Worm (Caenorhabditis elegans) whole organism, L4 larva: ENCODE measurements around the gene mtcu-2.
"Not testable (repeated sequence)": the region's sequence is repeated elsewhere in the genome, so short reads cannot be mapped to it uniquely, and the experiment has no call there.

Experiments
- F26F4.8 ChIP-seq: fragments of 200-800 bp; sonication (Bioruptor generic); conservative IDR thresholded peaks from 2 replicates; pipeline ENCODE4 v1.3.6; 2022; ENCODE audit warnings: missing genetic modification characterization, missing compliant biosample characterization
- F44E2.7 ChIP-seq: fragments of 200-800 bp; sonication (Bioruptor generic); IDR thresholded peaks from 2 replicates; pipeline ENCODE4 v2.1.2; 2022; ENCODE audit warnings: missing genetic modification characterization, missing compliant biosample characterization
- F49E8.2 ChIP-seq: sonication (generic microtip); optimal IDR thresholded peaks from 2 replicates; lab custom pipeline; 2016; ENCODE audit warnings: missing compliant biosample characterization, mild to moderate bottlenecking, missing genetic modification characterization, borderline replicate concordance
- Y105C5A.15 ChIP-seq: fragments of 200-800 bp; sonication (Bioruptor generic); IDR thresholded peaks from 2 replicates; pipeline ENCODE4 v1.3.6; 2022; ENCODE audit warnings: missing genetic modification characterization, missing compliant biosample characterization
- Y48G9A.11 ChIP-seq: fragments of 200-800 bp; sonication (Bioruptor generic); IDR thresholded peaks from 2 replicates; pipeline ENCODE4 v1.3.6; 2022; ENCODE audit warnings: missing genetic modification reagents, missing genetic modification characterization, missing compliant biosample characterization
- Y75B8A.6 ChIP-seq: fragments of 200-800 bp; sonication (Bioruptor generic); IDR thresholded peaks from 2 replicates; pipeline ENCODE4 v1.3.6; 2022; ENCODE audit warnings: missing genetic modification reagents, missing genetic modification characterization, missing compliant biosample characterization
- aha-1 ChIP-seq: fragments of 150-350 bp; peaks from one replicate; lab custom pipeline; 2014; ENCODE audit warnings: missing biosample characterization, missing genetic modification characterization
- ama-1 ChIP-seq: fragments of 150-350 bp; optimal IDR thresholded peaks from 2 replicates; lab custom pipeline; 2014; ENCODE audit warnings: inconsistent platforms, mixed read lengths
- attf-4 ChIP-seq: sonication (generic microtip); optimal IDR thresholded peaks from 3 replicates; lab custom pipeline; 2017; ENCODE audit warnings: missing biosample characterization, missing genetic modification characterization
- ceh-20 ChIP-seq: fragments of 200-800 bp; sonication (Bioruptor generic); IDR thresholded peaks from 2 replicates; pipeline ENCODE4 v1.3.6; 2022; ENCODE audit warnings: missing genetic modification reagents, missing genetic modification characterization, missing compliant biosample characterization
- cey-2 ChIP-seq: sonication (generic microtip); optimal IDR thresholded peaks from 3 replicates; lab custom pipeline; 2017; ENCODE audit warnings: missing genetic modification characterization, mild to moderate bottlenecking, missing compliant biosample characterization, antibody characterized with exemption, borderline replicate concordance; ENCODE audit not compliant: insufficient read depth
- ctbp-1 ChIP-seq: fragments of 200-800 bp; sonication (Bioruptor generic); IDR thresholded peaks from 2 replicates; pipeline ENCODE4 v1.3.6; 2022; ENCODE audit warnings: missing genetic modification reagents, missing genetic modification characterization, missing compliant biosample characterization
- daf-12 ChIP-seq: fragments of 150-350 bp; optimal IDR thresholded peaks from 2 replicates; lab custom pipeline; 2014; ENCODE audit warnings: missing biosample characterization, missing genetic modification reagents, missing genetic modification characterization
- daf-19 ChIP-seq: fragments of 200-800 bp; sonication (Bioruptor generic); conservative IDR thresholded peaks from 2 replicates; pipeline ENCODE4 v1.3.6; 2022; ENCODE audit warnings: missing genetic modification characterization, missing compliant biosample characterization
- daf-8 ChIP-seq: fragments of 200-800 bp; sonication (Bioruptor generic); IDR thresholded peaks from 2 replicates; pipeline ENCODE4 v1.3.6; 2022; ENCODE audit warnings: missing genetic modification characterization, missing compliant biosample characterization
- dmd-6 ChIP-seq: fragments of 200-800 bp; sonication (Bioruptor generic); IDR thresholded peaks from 2 replicates; pipeline ENCODE4 v1.3.6; 2022; ENCODE audit warnings: missing genetic modification reagents, missing genetic modification characterization, missing compliant biosample characterization
- dmd-8 ChIP-seq: fragments of 200-800 bp; sonication (Bioruptor generic); IDR thresholded peaks from 2 replicates; pipeline ENCODE4 v1.3.6; 2022; ENCODE audit warnings: missing genetic modification characterization, missing compliant biosample characterization
- duxl-1 ChIP-seq: sonication (generic microtip); optimal IDR thresholded peaks from 2 replicates; lab custom pipeline; 2016; ENCODE audit warnings: mild to moderate bottlenecking, missing genetic modification characterization, moderate library complexity, missing compliant biosample characterization; ENCODE audit not compliant: poor library complexity
- dve-1 ChIP-seq: sonication (generic microtip); optimal IDR thresholded peaks from 2 replicates; lab custom pipeline; 2017; ENCODE audit warnings: antibody characterized with exemption, mild to moderate bottlenecking, missing genetic modification characterization, missing compliant biosample characterization; ENCODE audit not compliant: insufficient read depth
- gei-8 ChIP-seq: fragments of 200-800 bp; sonication (Bioruptor generic); optimal IDR thresholded peaks from 2 replicates; lab custom pipeline; 2018; ENCODE audit warnings: mild to moderate bottlenecking, missing genetic modification characterization, missing compliant biosample characterization
- hif-1 ChIP-seq, 2 experiments: sonication (generic microtip); optimal IDR thresholded peaks; 2 replicates each; lab custom pipeline; 2016 to 2017; ENCODE audit warnings: missing compliant biosample characterization in 2 of 2, missing genetic modification characterization in 2 of 2, missing genetic modification reagents in 2 of 2, missing genotype in 2 of 2, mild to moderate bottlenecking in 1 of 2
- hlh-30 ChIP-seq: sonication (generic microtip); optimal IDR thresholded peaks from 2 replicates; lab custom pipeline; 2017; ENCODE audit warnings: antibody characterized with exemption, mild to moderate bottlenecking, missing genetic modification characterization, missing compliant biosample characterization; ENCODE audit not compliant: insufficient read depth
- jun-1 ChIP-seq: fragments of 150-350 bp; optimal IDR thresholded peaks from 2 replicates; lab custom pipeline; 2014; ENCODE audit warnings: missing biosample characterization, missing genetic modification reagents, missing genetic modification characterization
- lin-13 ChIP-seq: fragments of 150-350 bp; optimal IDR thresholded peaks from 2 replicates; lab custom pipeline; 2014; ENCODE audit warnings: missing biosample characterization, missing genetic modification reagents, missing genetic modification characterization
- lsy-2 ChIP-seq, 2 experiments: fragments of 150-350 bp in 1 of 2; sonication (generic microtip) in 1 of 2; optimal IDR thresholded peaks; 2 replicates each; lab custom pipeline; 2014 to 2017; ENCODE audit warnings: missing biosample characterization in 2 of 2, missing genetic modification characterization in 2 of 2
- mdt-29 ChIP-seq: fragments of 200-800 bp; sonication (Bioruptor generic); IDR thresholded peaks from 2 replicates; pipeline ENCODE4 v1.3.6; 2022; ENCODE audit warnings: missing genetic modification reagents, missing genetic modification characterization, missing compliant biosample characterization
- mes-2 ChIP-seq: sonication (generic microtip); optimal IDR thresholded peaks from 2 replicates; lab custom pipeline; 2016; ENCODE audit warnings: missing genotype, mild to moderate bottlenecking, missing genetic modification characterization, missing compliant biosample characterization; ENCODE audit not compliant: poor library complexity, severe bottlenecking
- mxl-2 ChIP-seq: fragments of 200-800 bp; sonication (Bioruptor generic); conservative IDR thresholded peaks from 2 replicates; pipeline ENCODE4 v1.3.6; 2022; ENCODE audit warnings: missing genetic modification reagents, missing genetic modification characterization, missing compliant biosample characterization
- nhr-10 ChIP-seq: fragments of 150-350 bp; optimal IDR thresholded peaks from 2 replicates; lab custom pipeline; 2014; ENCODE audit warnings: missing biosample characterization, missing genetic modification characterization
- nhr-11 ChIP-seq: fragments of 150-350 bp; optimal IDR thresholded peaks from 2 replicates; lab custom pipeline; 2014; ENCODE audit warnings: missing biosample characterization, missing genetic modification characterization
- nhr-237 ChIP-seq: sonication (generic microtip); optimal IDR thresholded peaks from 2 replicates; lab custom pipeline; 2017; ENCODE audit warnings: missing biosample characterization, missing genetic modification characterization
- nhr-28 ChIP-seq: fragments of 150-350 bp; optimal IDR thresholded peaks from 2 replicates; lab custom pipeline; 2014; ENCODE audit warnings: missing biosample characterization, missing genetic modification characterization
- nhr-42 ChIP-seq: fragments of 200-800 bp; sonication (Bioruptor generic); IDR thresholded peaks from 2 replicates; pipeline ENCODE4 v1.3.6; 2022; ENCODE audit warnings: missing genetic modification characterization, missing compliant biosample characterization
- nhr-76 ChIP-seq: fragments of 150-350 bp; optimal IDR thresholded peaks from 2 replicates; lab custom pipeline; 2014; ENCODE audit warnings: missing biosample characterization, missing genetic modification characterization
- php-3 ChIP-seq: fragments of 200-800 bp; sonication (Bioruptor generic); IDR thresholded peaks from 2 replicates; pipeline ENCODE4 v1.3.6; 2022; ENCODE audit warnings: missing genetic modification reagents, missing genetic modification characterization, missing compliant biosample characterization
- rbr-2 ChIP-seq: sonication (generic microtip); optimal IDR thresholded peaks from 2 replicates; lab custom pipeline; 2016; ENCODE audit warnings: missing genotype, missing genetic modification characterization, missing compliant biosample characterization
- snpc-1.2 ChIP-seq: fragments of 200-800 bp; sonication (Bioruptor generic); IDR thresholded peaks from 2 replicates; pipeline ENCODE4 v1.3.6; 2022; ENCODE audit warnings: missing genetic modification reagents, missing genetic modification characterization, missing compliant biosample characterization
- spr-1 ChIP-seq: sonication (generic microtip); optimal IDR thresholded peaks from 2 replicates; lab custom pipeline; 2016; ENCODE audit warnings: mild to moderate bottlenecking, missing genetic modification characterization, missing compliant biosample characterization
- tra-1 ChIP-seq: fragments of 200-800 bp; sonication (Bioruptor generic); IDR thresholded peaks from 2 replicates; pipeline ENCODE4 v1.3.6; 2022; ENCODE audit warnings: missing genetic modification reagents, missing genetic modification characterization, missing compliant biosample characterization
- unc-62 ChIP-seq, 3 experiments: fragments of 150-350 bp in 1 of 3; sonication (generic microtip); optimal IDR thresholded peaks in 2 of 3; peaks in 1 of 3; 1 replicate in 1 of 3; 2 replicates in 2 of 3; lab custom pipeline; 2014 to 2017; ENCODE audit warnings: missing biosample characterization in 3 of 3, missing genetic modification characterization in 3 of 3, missing genetic modification reagents in 3 of 3, missing genotype in 1 of 3
- zfp-3 ChIP-seq: fragments of 200-800 bp; sonication (Bioruptor generic); conservative IDR thresholded peaks from 2 replicates; pipeline ENCODE4 v1.3.6; 2022; ENCODE audit warnings: missing genetic modification reagents, missing genetic modification characterization, missing compliant biosample characterization
- ztf-7 ChIP-seq: fragments of 150-350 bp; optimal IDR thresholded peaks from 2 replicates; lab custom pipeline; 2014; ENCODE audit warnings: missing biosample characterization, missing genetic modification characterization

Gene mtcu-2

ce11 chrII:10008552-10008951 lies 24.5 kb downstream of the mtcu-2 start:
- TF ChIP-seq aha-1: peak; percentile 94
- TF ChIP-seq mxl-2 (GFP tag; lab: Robert Waterston, UW): no peak
- no peak for TF ChIP-seq daf-8
- TF ChIP-seq, all 104 proteins: peak for 1

- TF ChIP-seq zfp-3 (GFP tag; lab: Robert Waterston, UW): no peak
- no peak for TF ChIP-seq jun-1 (tag; lab: Kevin White, UChicago)
- no peak for TF ChIP-seq php-3 (GFP tag; lab: Robert Waterston, UW)
- no peak for TF ChIP-seq nhr-42 (GFP tag; lab: Robert Waterston, UW)
- no peak for TF ChIP-seq attf-4 (tag; lab: Kevin White, UChicago)
These were observed 25.1 kb downstream of the mtcu-2 start, which contains the start of gene ZK892.5 for ce11 chrII:10007917-10008316. Gene ZK892.5, plus strand, starts transcription at chrII:10008217.

- not testable (repeated sequence) for TF ChIP-seq Y75B8A.6; hif-1 (tag; optimal IDR thresholded peaks at IDR 0.05; lab: Kevin White, UChicago); tra-1 (GFP tag; lab: Robert Waterston, UW)
These were observed 26.7 kb downstream of the mtcu-2 start, which contains the start of gene ZK892.4 for ce11 chrII:10006266-10006665. Gene ZK892.4, plus strand, starts transcription at chrII:10006566.

ce11 chrII:10001546-10001945 lies 31.5 kb downstream of the mtcu-2 start, which contains the start of gene ZK892.3:
Gene ZK892.3, plus strand, starts transcription at chrII:10001846.
- TF ChIP-seq unc-62 (GFP tag; optimal IDR thresholded peaks at IDR 0.05 in 1 of 2; lab: Kevin White, UChicago): peak in 1 of 2 experiments; percentile 7
- TF ChIP-seq unc-62 (tag; optimal IDR thresholded peaks at IDR 0.05; lab: Kevin White, UChicago): no peak
- TF ChIP-seq cey-2 (tag; lab: Kevin White, UChicago): no peak
- TF ChIP-seq nhr-28 (tag; lab: Kevin White, UChicago): no peak
- no peak for TF ChIP-seq mdt-29 (GFP tag; lab: Robert Waterston, UW)
- TF ChIP-seq ctbp-1 (GFP tag; lab: Robert Waterston, UW): no peak
- no peak for TF ChIP-seq gei-8 (GFP tag; lab: Kevin White, UChicago)
- TF ChIP-seq, all 104 proteins: peak for 1

- no peak for TF ChIP-seq duxl-1 (tag; lab: Kevin White, UChicago)
- TF ChIP-seq daf-19 (GFP tag; lab: Robert Waterston, UW): no peak
- no peak for TF ChIP-seq Y105C5A.15 (GFP tag; lab: Robert Waterston, UW)
- TF ChIP-seq dve-1: peak; percentile 81
- TF ChIP-seq dmd-8 (GFP tag; lab: Robert Waterston, UW): no peak
- peak; percentile 92 for TF ChIP-seq ceh-20
- TF ChIP-seq nhr-10: peak; percentile 57
- peak; percentile 28 for TF ChIP-seq nhr-11 (tag; lab: Kevin White, UChicago)
- TF ChIP-seq rbr-2 (tag; lab: Kevin White, UChicago): no peak
- peak; percentile 91 for TF ChIP-seq dmd-6 (GFP tag; lab: Robert Waterston, UW)
- TF ChIP-seq ztf-7 (tag; lab: Kevin White, UChicago): no peak
- TF ChIP-seq spr-1: no peak
- TF ChIP-seq daf-12: no peak
- TF ChIP-seq F26F4.8 (GFP tag; lab: Robert Waterston, UW): no peak
- no peak for TF ChIP-seq snpc-1.2 (GFP tag; lab: Robert Waterston, UW)
- TF ChIP-seq ama-1 (lab: Kevin White, UChicago): no peak
- no peak for TF ChIP-seq F44E2.7
- TF ChIP-seq lsy-2 (tag; optimal IDR thresholded peaks at IDR 0.05; lab: Kevin White, UChicago): no peak
- TF ChIP-seq nhr-237: no peak
- no peak for TF ChIP-seq Y48G9A.11 (GFP tag; lab: Robert Waterston, UW)
- TF ChIP-seq Y75B8A.6: no peak
- TF ChIP-seq mes-2 (tag; lab: Kevin White, UChicago): peak; percentile 13
- TF ChIP-seq nhr-76: no peak
- TF ChIP-seq php-3 (GFP tag; lab: Robert Waterston, UW): peak; percentile 98
- peak; percentile 39 for TF ChIP-seq hlh-30 (tag; lab: Kevin White, UChicago)
- TF ChIP-seq mdt-29 (GFP tag; lab: Robert Waterston, UW): no peak
- TF ChIP-seq lin-13 (GFP tag; lab: Kevin White, UChicago): no peak
- TF ChIP-seq F49E8.2 (tag; lab: Kevin White, UChicago): no peak
- no peak for TF ChIP-seq jun-1 (tag; lab: Kevin White, UChicago)
These were observed 31.9 kb downstream of the mtcu-2 start, which contains the start of gene nlt-1 for ce11 chrII:10001065-10001464. Gene nlt-1, minus strand, starts transcription at chrII:10001142.
